In genomic region chr3R:22635684-22636566, dm6 we compare ENCODE assay signal across 5 fruit fly cellular contexts.
A peak's percentile ranks its signal among the peaks of the same experiment; 100 is the strongest.
TF ChIP-seq lines count a peak whose summit lies in the region.

No protein-coding gene starts in this region.

- no peak for TF ChIP-seq CTCF in whole organism, embryonic (GFP tag; optimal IDR thresholded peaks at IDR 0.05; lab: Kevin White, UChicago)

TF ChIP-seq in whole organism, adult, 20 proteins besides CTCF, POLR2A, EP300 and RAD21:
- peak; percentile 39 for TF ChIP-seq cic (GFP tag; optimal IDR thresholded peaks at IDR 0.05; lab: Kevin White, UChicago)
- TF ChIP-seq pad (GFP tag; optimal IDR thresholded peaks at IDR 0.05; lab: Kevin White, UChicago), result no peak
- peak; percentile 83 for TF ChIP-seq tj (GFP tag; optimal IDR thresholded peaks at IDR 0.05; lab: Kevin White, UChicago)

TF ChIP-seq in whole organism, embryonic, 481 proteins besides CTCF, POLR2A, EP300 and RAD21 (continues in another document):
- TF ChIP-seq CG12942 (GFP tag; optimal IDR thresholded peaks at IDR 0.05; lab: Kevin White, UChicago), result no peak
- no peak for TF ChIP-seq repo (GFP tag; optimal IDR thresholded peaks at IDR 0.05; lab: Kevin White, UChicago)
- peak; percentile 53 for TF ChIP-seq GATAe (GFP tag; conservative IDR thresholded peaks at IDR 0.05; lab: Robert Waterston, UW)
- peak in 1 of 2 experiments; percentile 48 for TF ChIP-seq Hr78 (GFP tag; optimal IDR thresholded peaks at IDR 0.05; lab: Kevin White, UChicago)
- no peak for TF ChIP-seq CG7745 (tag; optimal IDR thresholded peaks at IDR 0.05; lab: Kevin White, UChicago)
- no peak for TF ChIP-seq dan (GFP tag; IDR thresholded peaks at IDR 0.05; lab: Robert Waterston, UW)
- TF ChIP-seq MTF-1 (GFP tag; optimal IDR thresholded peaks at IDR 0.05; lab: Kevin White, UChicago; ENCODE audit: borderline replicate concordance), result no peak
- TF ChIP-seq crol (GFP tag; IDR thresholded peaks at IDR 0.05; lab: Robert Waterston, UW), result no peak
- TF ChIP-seq Dek (tag; optimal IDR thresholded peaks at IDR 0.05; lab: Kevin White, UChicago), result no peak
- TF ChIP-seq CG6765 (GFP tag; optimal IDR thresholded peaks at IDR 0.05; lab: Kevin White, UChicago), result peak; percentile 45
- TF ChIP-seq CG34376 (GFP tag; optimal IDR thresholded peaks at IDR 0.05; lab: Kevin White, UChicago), result peak; percentile 77
- TF ChIP-seq nau (GFP tag; optimal IDR thresholded peaks at IDR 0.05; lab: Kevin White, UChicago), result no peak
- TF ChIP-seq CG30431 (GFP tag; optimal IDR thresholded peaks at IDR 0.05; lab: Kevin White, UChicago), result no peak
- peak; percentile 25 for TF ChIP-seq Med (GFP tag; lab: Kevin White, UChicago)
- TF ChIP-seq Deaf1 (tag; optimal IDR thresholded peaks at IDR 0.05; lab: Kevin White, UChicago), result peak; percentile 82
- TF ChIP-seq lab (GFP tag; optimal IDR thresholded peaks at IDR 0.05; lab: Kevin White, UChicago), result peak; percentile 62
- TF ChIP-seq CG3995 (GFP tag; optimal IDR thresholded peaks at IDR 0.05; lab: Kevin White, UChicago), result peak; percentile 53
- TF ChIP-seq CG2889 (GFP tag; IDR thresholded peaks at IDR 0.05; lab: Robert Waterston, UW), result no peak
- no peak for TF ChIP-seq unc-4 (GFP tag; IDR thresholded peaks at IDR 0.05; lab: Robert Waterston, UW; ENCODE audit: partially characterized antibody)
- TF ChIP-seq Eip74EF (GFP tag; optimal IDR thresholded peaks at IDR 0.05; lab: Kevin White, UChicago), result peak in 1 of 2 experiments; percentile 10
- TF ChIP-seq corto (GFP tag; optimal IDR thresholded peaks at IDR 0.05; lab: Kevin White, UChicago), result peak; percentile 55
- TF ChIP-seq Jarid2 (GFP tag; optimal IDR thresholded peaks at IDR 0.05; lab: Kevin White, UChicago), result peak; percentile 71

TF ChIP-seq in whole organism, prepupa, 60 proteins besides CTCF, POLR2A, EP300 and RAD21 (continues in another document):
- TF ChIP-seq Eip75B (GFP tag; optimal IDR thresholded peaks at IDR 0.05; lab: Kevin White, UChicago), result no peak
- TF ChIP-seq Sox14 (GFP tag; optimal IDR thresholded peaks at IDR 0.05; lab: Kevin White, UChicago), result no peak
- peak; percentile 78 for TF ChIP-seq Eip93F (GFP tag; optimal IDR thresholded peaks at IDR 0.05; lab: Kevin White, UChicago)
- TF ChIP-seq CG11902 (GFP tag; optimal IDR thresholded peaks at IDR 0.05; lab: Kevin White, UChicago), result no peak
- no peak for TF ChIP-seq CG34406 (GFP tag; optimal IDR thresholded peaks at IDR 0.05; lab: Kevin White, UChicago)
- TF ChIP-seq Hr39 (GFP tag; optimal IDR thresholded peaks at IDR 0.05; lab: Kevin White, UChicago), result no peak
- TF ChIP-seq CG6808 (GFP tag; optimal IDR thresholded peaks at IDR 0.05; lab: Kevin White, UChicago), result no peak
- TF ChIP-seq CG10669 (GFP tag; optimal IDR thresholded peaks at IDR 0.05; lab: Kevin White, UChicago), result no peak
- no peak for TF ChIP-seq CG4318 (GFP tag; optimal IDR thresholded peaks at IDR 0.05; lab: Kevin White, UChicago)
- no peak for TF ChIP-seq CG9139 (GFP tag; optimal IDR thresholded peaks at IDR 0.05; lab: Kevin White, UChicago)
- no peak for TF ChIP-seq topi (GFP tag; optimal IDR thresholded peaks at IDR 0.05; lab: Kevin White, UChicago)
- TF ChIP-seq fd85E (GFP tag; optimal IDR thresholded peaks at IDR 0.05; lab: Kevin White, UChicago), result no peak
- TF ChIP-seq CG10631 (GFP tag; optimal IDR thresholded peaks at IDR 0.05; lab: Kevin White, UChicago), result no peak
- no peak for TF ChIP-seq CG11294 (GFP tag; IDR thresholded peaks at IDR 0.05; lab: Robert Waterston, UW)
- peak; percentile 32 for TF ChIP-seq esn (GFP tag; optimal IDR thresholded peaks at IDR 0.05; lab: Kevin White, UChicago)
- TF ChIP-seq CG8632 (GFP tag; optimal IDR thresholded peaks at IDR 0.05; lab: Kevin White, UChicago), result no peak
- peak; percentile 5 for TF ChIP-seq Ets21C (GFP tag; optimal IDR thresholded peaks at IDR 0.05; lab: Kevin White, UChicago)
- peak; percentile 25 for TF ChIP-seq Met (GFP tag; optimal IDR thresholded peaks at IDR 0.05; lab: Kevin White, UChicago)
- TF ChIP-seq eg (GFP tag; IDR thresholded peaks at IDR 0.05; lab: Robert Waterston, UW), result no peak
- no peak for TF ChIP-seq OdsH (GFP tag; optimal IDR thresholded peaks at IDR 0.05; lab: Kevin White, UChicago)
- no peak for TF ChIP-seq cyc (GFP tag; optimal IDR thresholded peaks at IDR 0.05; lab: Kevin White, UChicago)
- no peak for TF ChIP-seq CG11762 (GFP tag; optimal IDR thresholded peaks at IDR 0.05; lab: Kevin White, UChicago; ENCODE audit: insufficient read depth)
- TF ChIP-seq salr (GFP tag; optimal IDR thresholded peaks at IDR 0.05; lab: Kevin White, UChicago), result no peak
- peak; percentile 99 for TF ChIP-seq svp (GFP tag; lab: Kevin White, UChicago)

TF ChIP-seq in whole organism, pupa, 21 proteins besides CTCF, POLR2A, EP300 and RAD21:
- TF ChIP-seq EcR (GFP tag; optimal IDR thresholded peaks at IDR 0.05; lab: Kevin White, UChicago) (peak; percentile 59), fd96Ca (GFP tag; IDR thresholded peaks at IDR 0.05; lab: Robert Waterston, UW) (no peak), Pif1A (GFP tag; optimal IDR thresholded peaks at IDR 0.05; lab: Kevin White, UChicago) (peak; percentile 12), CG14655 (GFP tag; optimal IDR thresholded peaks at IDR 0.05; lab: Kevin White, UChicago) (no peak), Snoo (tag; optimal IDR thresholded peaks at IDR 0.05; lab: Kevin White, UChicago) (peak; percentile 29)

TF ChIP-seq in whole organism, wandering third instar larva, 38 proteins besides CTCF, POLR2A, EP300 and RAD21:
- TF ChIP-seq jim (GFP tag; optimal IDR thresholded peaks at IDR 0.05; lab: Kevin White, UChicago) (no peak), CG32264 (GFP tag; optimal IDR thresholded peaks at IDR 0.05; lab: Kevin White, UChicago) (peak; percentile 19), GATAd (GFP tag; optimal IDR thresholded peaks at IDR 0.05; lab: Kevin White, UChicago) (no peak), HLH106 (tag; optimal IDR thresholded peaks at IDR 0.05; lab: Kevin White, UChicago) (peak; percentile 14), dmrt93B (GFP tag; optimal IDR thresholded peaks at IDR 0.05; lab: Kevin White, UChicago) (no peak), psq (GFP tag; optimal IDR thresholded peaks at IDR 0.05; lab: Kevin White, UChicago) (peak; percentile 24), foxo (GFP tag; optimal IDR thresholded peaks at IDR 0.05; lab: Kevin White, UChicago) (peak in 1 of 2 experiments; percentile 54), Jra (GFP tag; optimal IDR thresholded peaks at IDR 0.05; lab: Kevin White, UChicago) (no peak), Hr83 (GFP tag; optimal IDR thresholded peaks at IDR 0.05; lab: Kevin White, UChicago; ENCODE audit: poor library complexity, severe bottlenecking) (peak; percentile 92), h (GFP tag; optimal IDR thresholded peaks at IDR 0.05; lab: Kevin White, UChicago) (peak; percentile 37), rgr (GFP tag; optimal IDR thresholded peaks at IDR 0.05; lab: Kevin White, UChicago) (peak; percentile 70), br (GFP tag; optimal IDR thresholded peaks at IDR 0.05; lab: Kevin White, UChicago) (peak; percentile 57), fru (GFP tag; optimal IDR thresholded peaks at IDR 0.05; lab: Kevin White, UChicago) (peak; percentile 50), Hnf4 (GFP tag; optimal IDR thresholded peaks at IDR 0.05; lab: Kevin White, UChicago) (peak; percentile 29), CG9705 (GFP tag; optimal IDR thresholded peaks at IDR 0.05; lab: Kevin White, UChicago) (peak; percentile 13), dsf (GFP tag; optimal IDR thresholded peaks at IDR 0.05; lab: Kevin White, UChicago; ENCODE audit: borderline replicate concordance) (no peak), Sp1 (GFP tag; optimal IDR thresholded peaks at IDR 0.05; lab: Kevin White, UChicago) (peak; percentile 41), tai (GFP tag; optimal IDR thresholded peaks at IDR 0.05; lab: Kevin White, UChicago) (no peak), usp (GFP tag; optimal IDR thresholded peaks at IDR 0.05; lab: Kevin White, UChicago) (no peak), CrebA (GFP tag; optimal IDR thresholded peaks at IDR 0.05; lab: Kevin White, UChicago; ENCODE audit: borderline replicate concordance) (peak; percentile 45), Rel (GFP tag; optimal IDR thresholded peaks at IDR 0.05; lab: Kevin White, UChicago) (no peak), Rel (tag; optimal IDR thresholded peaks at IDR 0.05; lab: Kevin White, UChicago) (peak; percentile 53), OdsH (GFP tag; optimal IDR thresholded peaks at IDR 0.05; lab: Kevin White, UChicago) (peak; percentile 65), dl (GFP tag; optimal IDR thresholded peaks at IDR 0.05; lab: Kevin White, UChicago; ENCODE audit: insufficient read depth in 1 of 2, partially characterized antibody in 2 of 2) (peak in 1 of 2 experiments; percentile 41)
TF ChIP-seq in whole organism, wandering third instar larva: peak in this region for 16.
